Fruit fly (Drosophila melanogaster): ENCODE measurements around the gene CG12320.

The CG12320 gene

DNA sequence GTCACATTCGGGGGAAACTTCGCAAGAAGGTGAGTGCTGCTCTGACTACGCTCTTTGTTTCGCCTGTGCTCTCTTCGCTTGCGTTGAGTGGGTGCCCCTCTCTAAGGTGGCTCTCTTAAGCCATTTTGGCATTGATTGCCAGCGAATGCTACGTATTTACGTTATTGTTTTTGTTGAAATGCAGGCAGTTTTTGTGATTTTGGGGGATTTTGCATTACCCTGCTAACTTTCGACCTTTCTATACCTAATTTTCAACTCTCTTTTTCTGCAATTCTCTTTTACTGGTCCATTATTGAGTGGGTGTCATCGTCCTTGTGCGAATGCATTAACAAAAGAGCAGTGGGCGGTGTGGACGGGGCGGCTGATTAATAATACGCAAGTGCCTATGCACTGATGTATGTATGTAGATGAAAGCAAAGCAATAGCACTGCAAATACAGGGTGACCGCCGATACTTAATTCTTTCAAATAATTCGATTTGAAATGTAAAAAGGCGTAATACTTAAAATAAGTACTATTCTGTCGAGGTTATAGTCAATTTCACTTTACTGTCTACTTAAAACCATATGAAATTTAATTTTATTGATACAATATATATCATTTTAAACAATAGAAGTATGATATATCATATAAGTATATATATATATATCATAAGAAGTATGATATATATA is 22.7 kb upstream of the CG12320 start (continued):
- TF ChIP-seq CG10267 (tag; optimal IDR thresholded peaks at IDR 0.05): no peak
- TF ChIP-seq repo (GFP tag; optimal IDR thresholded peaks at IDR 0.05): no peak
- TF ChIP-seq CG14014 (GFP tag; IDR thresholded peaks at IDR 0.05): no peak
- TF ChIP-seq oc (tag; optimal IDR thresholded peaks at IDR 0.05): no peak
- no peak for TF ChIP-seq CG8089 (GFP tag; optimal IDR thresholded peaks at IDR 0.05)
- TF ChIP-seq CG32532 (GFP tag; IDR thresholded peaks at IDR 0.05): peak; percentile 25; the same call in 1 of the 2 replicates
- TF ChIP-seq gsb (GFP tag; IDR thresholded peaks at IDR 0.05): no peak
- TF ChIP-seq gcm2 (GFP tag; optimal IDR thresholded peaks at IDR 0.05): no peak
- no peak for TF ChIP-seq odd (GFP tag; optimal IDR thresholded peaks at IDR 0.05)
- peak; percentile 55 for TF ChIP-seq nom (GFP tag; optimal IDR thresholded peaks at IDR 0.05)
- no peak for TF ChIP-seq Deaf1 (tag; optimal IDR thresholded peaks at IDR 0.05)
- TF ChIP-seq CG11560 (tag; IDR thresholded peaks at IDR 0.05): no peak
- no peak for TF ChIP-seq unc-4 (GFP tag; IDR thresholded peaks at IDR 0.05; ENCODE audit: partially characterized antibody)
- TF ChIP-seq CG43689 (GFP tag; IDR thresholded peaks at IDR 0.05): no peak
- peak; percentile 76 for TF ChIP-seq pros (GFP tag; optimal IDR thresholded peaks at IDR 0.05)
- TF ChIP-seq HLHmδ (GFP tag; optimal IDR thresholded peaks at IDR 0.05): peak; percentile 44
- TF ChIP-seq dimm (GFP tag; IDR thresholded peaks at IDR 0.05): no peak
- no peak for TF ChIP-seq H15 (GFP tag; IDR thresholded peaks at IDR 0.05)
- TF ChIP-seq Nf-YA (GFP tag; IDR thresholded peaks at IDR 0.05): no peak
- no peak for TF ChIP-seq tna (GFP tag; IDR thresholded peaks at IDR 0.05; ENCODE audit: partially characterized antibody)
- TF ChIP-seq sqz (GFP tag; optimal IDR thresholded peaks at IDR 0.05): no peak
- no peak for TF ChIP-seq pita (GFP tag; optimal IDR thresholded peaks at IDR 0.05)
- TF ChIP-seq CG15073 (GFP tag; optimal IDR thresholded peaks at IDR 0.05): no peak
- no peak for TF ChIP-seq hbn (GFP tag; IDR thresholded peaks at IDR 0.05; ENCODE audit: partially characterized antibody)
- TF ChIP-seq CG13894 (tag; optimal IDR thresholded peaks at IDR 0.05): no peak
- TF ChIP-seq Nf-YC (tag; optimal IDR thresholded peaks at IDR 0.05): no peak
- TF ChIP-seq sr (GFP tag; IDR thresholded peaks at IDR 0.05): peak; percentile 63; the same call in 2 of the 3 replicates
- TF ChIP-seq CG2712 (tag; optimal IDR thresholded peaks at IDR 0.05): peak; percentile 3
- no peak for TF ChIP-seq ham (GFP tag; IDR thresholded peaks at IDR 0.05)
- TF ChIP-seq CG8388 (GFP tag; optimal IDR thresholded peaks at IDR 0.05): no peak
- no peak for TF ChIP-seq lmd (GFP tag; IDR thresholded peaks at IDR 0.05)
- TF ChIP-seq CG10147 (GFP tag; optimal IDR thresholded peaks at IDR 0.05): no peak
- TF ChIP-seq CG11504 (tag; optimal IDR thresholded peaks at IDR 0.05): no peak
- peak; percentile 23 for TF ChIP-seq CG17385 (GFP tag; optimal IDR thresholded peaks at IDR 0.05)
- 0 out of 2 replicates have a peak, but pooled peaks have one; percentile 11 for TF ChIP-seq CG10366 (GFP tag; IDR thresholded peaks at IDR 0.05)
- peak; percentile 34 for TF ChIP-seq kah (GFP tag; optimal IDR thresholded peaks at IDR 0.05)
- TF ChIP-seq bsh (GFP tag; optimal IDR thresholded peaks at IDR 0.05): no peak
- no peak for TF ChIP-seq unpg (GFP tag; optimal IDR thresholded peaks at IDR 0.05)
- peak; percentile 10 for TF ChIP-seq CG34376 (GFP tag; optimal IDR thresholded peaks at IDR 0.05)
- TF ChIP-seq corto (GFP tag; optimal IDR thresholded peaks at IDR 0.05): peak; percentile 1
- TF ChIP-seq Drgx (GFP tag; IDR thresholded peaks at IDR 0.05): peak; percentile 13; the same call in 1 of the 2 replicates
- TF ChIP-seq onecut (GFP tag; IDR thresholded peaks at IDR 0.05): no peak
- TF ChIP-seq HmgZ (tag; optimal IDR thresholded peaks at IDR 0.05): no peak
- TF ChIP-seq cad (GFP tag; optimal IDR thresholded peaks at IDR 0.05): no peak
- TF ChIP-seq CG11398 (GFP tag; optimal IDR thresholded peaks at IDR 0.05): no peak
- no peak for TF ChIP-seq org-1 (GFP tag; optimal IDR thresholded peaks at IDR 0.05)
- no peak for TF ChIP-seq caup (GFP tag; optimal IDR thresholded peaks at IDR 0.05; ENCODE audit: severe bottlenecking)
- TF ChIP-seq aop (GFP tag; IDR thresholded peaks at IDR 0.05): no peak
- no peak for TF ChIP-seq psq (GFP tag; optimal IDR thresholded peaks at IDR 0.05)
- TF ChIP-seq Dad (GFP tag; optimal IDR thresholded peaks at IDR 0.05): no peak

Data from whole organism, embryonic.